Fruit fly (Drosophila melanogaster) Kc167 (cell line): ENCODE data around the gene CG31266.

Experiments
- h ChIP-seq: fragments of >200 bp; optimal IDR thresholded peaks from 3 replicates; lab custom pipeline; 2018; ENCODE audit warnings: missing external identifiers
- psq ChIP-seq: fragments of >200 bp; optimal IDR thresholded peaks from 2 replicates; lab custom pipeline; 2017; ENCODE audit warnings: missing external identifiers
- ttk ChIP-seq: sonication (Bioruptor generic); optimal IDR thresholded peaks from 2 replicates; lab custom pipeline; 2017; ENCODE audit warnings: missing external identifiers

DNA sequence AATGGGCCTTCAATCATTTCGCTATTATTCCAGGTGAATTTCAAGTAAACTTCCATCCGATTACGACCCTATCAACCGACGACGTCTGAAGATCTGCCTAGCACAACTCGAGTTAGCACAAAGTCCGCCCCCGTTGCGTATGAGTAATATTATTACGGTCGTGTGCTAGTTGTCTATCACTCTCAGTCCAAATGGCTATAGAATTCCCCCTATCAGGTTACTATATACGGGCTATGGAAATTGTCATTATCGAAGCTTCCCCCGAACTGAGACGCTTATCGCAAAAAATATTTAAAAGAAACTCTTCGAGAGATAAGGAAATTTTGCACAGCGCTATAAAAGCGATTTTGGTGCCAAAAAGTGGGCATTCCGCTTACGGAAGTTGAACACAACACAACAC, 3.3 kb downstream of the CG31266 start, which contains the start of gene CG5246:
- TF ChIP-seq h (no peak), ttk (lab: Kevin White, UChicago) (no peak), psq (no peak)
